Fruit fly (Drosophila melanogaster) whole organism, adult: ENCODE data around the gene Vinc.

ENCODE experiments used
- CG7045 ChIP-seq: fragments of 200-800 bp; sonication (Bioruptor generic); optimal IDR thresholded peaks from 2 replicates; lab custom pipeline; 2017; ENCODE audit warnings: missing biosample characterization, mild to moderate bottlenecking, missing genetic modification characterization
- Hr96 ChIP-seq: fragments of 200-800 bp; sonication (Bioruptor generic); optimal IDR thresholded peaks from 2 replicates; lab custom pipeline; 2016; ENCODE audit warnings: missing biosample characterization, missing genetic modification characterization
- Mnt ChIP-seq: fragments of 200-800 bp; sonication (Bioruptor generic); optimal IDR thresholded peaks from 2 replicates; lab custom pipeline; 2016; ENCODE audit warnings: missing biosample characterization, mild to moderate bottlenecking, missing genetic modification characterization
- bab1 ChIP-seq: fragments of 200-800 bp; sonication (Bioruptor generic); optimal IDR thresholded peaks from 3 replicates; lab custom pipeline; 2019; ENCODE audit warnings: missing biosample characterization, mild to moderate bottlenecking, missing genetic modification characterization, moderate library complexity
- tj ChIP-seq: fragments of 200-800 bp; sonication (Bioruptor generic); optimal IDR thresholded peaks from 3 replicates; lab custom pipeline; 2017; ENCODE audit warnings: missing biosample characterization, mild to moderate bottlenecking, missing genetic modification characterization, moderate library complexity

DNA sequence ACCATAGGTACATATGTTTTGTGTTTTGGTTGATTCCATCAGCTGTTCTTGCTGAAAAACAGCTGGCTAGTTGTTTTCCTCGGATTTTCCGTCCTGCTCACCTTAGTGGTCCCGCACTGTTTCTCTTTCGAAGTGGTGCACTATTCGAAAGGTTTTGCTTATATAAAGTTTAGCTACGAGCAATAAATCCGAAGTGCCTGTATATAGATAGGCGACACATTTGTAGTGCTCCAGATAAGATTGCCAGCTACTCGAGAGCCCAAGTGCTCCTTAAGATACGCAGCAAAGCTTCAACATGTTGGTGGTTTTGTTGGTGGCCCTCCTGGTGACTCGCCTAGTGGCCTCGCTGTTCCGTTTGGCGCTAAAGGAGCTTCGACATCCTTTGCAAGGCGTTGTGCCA, 43.6 kb downstream of the Vinc start, which contains the start of gene Cyp4ae1:
- no peak for TF ChIP-seq CG7045
- TF ChIP-seq bab1 (GFP tag; lab: Kevin White, UChicago): no peak
- no peak for TF ChIP-seq Hr96 (GFP tag; lab: Kevin White, UChicago)
- peak; percentile 16 for TF ChIP-seq Mnt (GFP tag; lab: Kevin White, UChicago)
- TF ChIP-seq tj (GFP tag; lab: Kevin White, UChicago): no peak
